Worm (Caenorhabditis elegans) whole organism, L2 larva: Measurements from ENCODE around the gene ZK470.14.
"Not testable (repeated sequence)": the region's sequence is repeated elsewhere in the genome, so short reads cannot be mapped to it uniquely, and the experiment has no call there.

Source experiments
- C34F6.9 ChIP-seq: fragments of 150-350 bp; optimal IDR thresholded peaks from 2 replicates; lab custom pipeline; 2014; ENCODE audit warnings: missing biosample characterization, missing genetic modification characterization
- F13H6.1 ChIP-seq: sonication (generic microtip); optimal IDR thresholded peaks from 2 replicates; lab custom pipeline; 2016; ENCODE audit warnings: missing genetic modification characterization, missing compliant biosample characterization
- ZK546.5 ChIP-seq: sonication (generic microtip); optimal IDR thresholded peaks from 2 replicates; lab custom pipeline; 2017; ENCODE audit warnings: missing biosample characterization, missing genetic modification characterization
- alr-1 ChIP-seq: fragments of 150-350 bp; optimal IDR thresholded peaks from 2 replicates; lab custom pipeline; 2014; ENCODE audit warnings: missing biosample characterization, missing genetic modification characterization
- ama-1 ChIP-seq: fragments of 150-350 bp; optimal IDR thresholded peaks from 2 replicates; lab custom pipeline; 2018; ENCODE audit warnings: inconsistent platforms
- blmp-1 ChIP-seq: sonication (generic microtip); optimal IDR thresholded peaks from 2 replicates; lab custom pipeline; 2017; ENCODE audit warnings: missing genetic modification characterization, mild to moderate bottlenecking, missing compliant biosample characterization, antibody characterized with exemption, moderate library complexity; ENCODE audit not compliant: insufficient read depth
- ceh-82 ChIP-seq: fragments of 150-350 bp; optimal IDR thresholded peaks from 2 replicates; lab custom pipeline; 2014; ENCODE audit warnings: missing biosample characterization, missing genetic modification characterization
- crh-2 ChIP-seq: sonication (generic microtip); optimal IDR thresholded peaks from 2 replicates; lab custom pipeline; 2017; ENCODE audit warnings: missing biosample characterization, missing genetic modification characterization
- dmd-4 ChIP-seq: sonication (generic microtip); optimal IDR thresholded peaks from 2 replicates; lab custom pipeline; 2017; ENCODE audit warnings: missing biosample characterization, missing genetic modification characterization
- elt-1 ChIP-seq: fragments of 150-350 bp; optimal IDR thresholded peaks from 2 replicates; lab custom pipeline; 2014; ENCODE audit warnings: missing biosample characterization, missing genetic modification characterization
- elt-3 ChIP-seq: sonication (generic microtip); optimal IDR thresholded peaks from 2 replicates; lab custom pipeline; 2017; ENCODE audit warnings: missing biosample characterization, missing genetic modification characterization
- gmeb-1 ChIP-seq: fragments of 150-350 bp; optimal IDR thresholded peaks from 2 replicates; lab custom pipeline; 2014; ENCODE audit warnings: missing biosample characterization, missing genetic modification characterization
- lin-13 ChIP-seq: fragments of 150-350 bp; optimal IDR thresholded peaks from 2 replicates; lab custom pipeline; 2014; ENCODE audit warnings: missing biosample characterization, missing genetic modification reagents, missing genetic modification characterization
- lsy-2 ChIP-seq, 2 experiments: fragments of 150-350 bp in 1 of 2; sonication (generic microtip) in 1 of 2; optimal IDR thresholded peaks; 2 replicates each; lab custom pipeline; 2014 to 2017; ENCODE audit warnings: missing biosample characterization in 2 of 2, missing genetic modification characterization in 2 of 2
- mab-5 ChIP-seq: fragments of 150-350 bp; optimal IDR thresholded peaks from 2 replicates; lab custom pipeline; 2014; ENCODE audit warnings: missing biosample characterization, missing genetic modification characterization
- mbf-1 ChIP-seq: sonication (generic microtip); optimal IDR thresholded peaks from 2 replicates; lab custom pipeline; 2017; ENCODE audit warnings: missing biosample characterization, missing genetic modification characterization
- nhr-10 ChIP-seq: sonication (generic microtip); optimal IDR thresholded peaks from 2 replicates; lab custom pipeline; 2017; ENCODE audit warnings: missing biosample characterization, missing genetic modification characterization
- nhr-12 ChIP-seq: fragments of 150-350 bp; optimal IDR thresholded peaks from 2 replicates; lab custom pipeline; 2014; ENCODE audit warnings: missing biosample characterization, missing genetic modification characterization
- nhr-129 ChIP-seq: fragments of 150-350 bp; optimal IDR thresholded peaks from 2 replicates; lab custom pipeline; 2014; ENCODE audit warnings: missing biosample characterization, missing genetic modification characterization
- nhr-21 ChIP-seq: fragments of 150-350 bp; optimal IDR thresholded peaks from 2 replicates; lab custom pipeline; 2014; ENCODE audit warnings: missing biosample characterization, missing genetic modification characterization
- nhr-237 ChIP-seq: fragments of 150-350 bp; optimal IDR thresholded peaks from 2 replicates; lab custom pipeline; 2014; ENCODE audit warnings: missing biosample characterization, missing genetic modification characterization
- nhr-6 ChIP-seq: fragments of 150-350 bp; optimal IDR thresholded peaks from 2 replicates; lab custom pipeline; 2014; ENCODE audit warnings: missing biosample characterization, missing genetic modification characterization
- nhr-77 ChIP-seq: fragments of 150-350 bp; optimal IDR thresholded peaks from 2 replicates; lab custom pipeline; 2014; ENCODE audit warnings: missing biosample characterization, missing genetic modification characterization
- peb-1 ChIP-seq: fragments of 150-350 bp; optimal IDR thresholded peaks from 2 replicates; lab custom pipeline; 2014; ENCODE audit warnings: missing biosample characterization, missing genetic modification characterization
- sma-3 ChIP-seq: sonication (generic microtip); optimal IDR thresholded peaks from 2 replicates; lab custom pipeline; 2016; ENCODE audit warnings: missing genetic modification reagents, missing genetic modification characterization, missing compliant biosample characterization
- sma-9 ChIP-seq, 2 experiments: fragments of 150-350 bp in 1 of 2; sonication (generic microtip) in 1 of 2; optimal IDR thresholded peaks; 2 replicates each; lab custom pipeline; 2014 to 2016; ENCODE audit warnings: missing genetic modification characterization in 2 of 2, mild to moderate bottlenecking in 1 of 2, missing biosample characterization in 1 of 2, missing compliant biosample characterization in 1 of 2, missing genetic modification reagents in 1 of 2, moderate library complexity in 1 of 2
- snpc-4 ChIP-seq: fragments of 150-350 bp; optimal IDR thresholded peaks from 2 replicates; lab custom pipeline; 2014; ENCODE audit warnings: missing biosample characterization, missing genetic modification characterization
- unc-39 ChIP-seq: fragments of 150-350 bp; optimal IDR thresholded peaks from 2 replicates; lab custom pipeline; 2014; ENCODE audit warnings: missing biosample characterization, missing genetic modification characterization
- zag-1 ChIP-seq: fragments of 150-350 bp; optimal IDR thresholded peaks from 2 replicates; lab custom pipeline; 2014; ENCODE audit warnings: missing biosample characterization, missing genetic modification characterization
- ztf-1 ChIP-seq: fragments of 200-800 bp; sonication (Bioruptor generic); conservative IDR thresholded peaks from 2 replicates; pipeline ENCODE4 v1.3.6; 2022; ENCODE audit warnings: missing genetic modification characterization, missing compliant biosample characterization
- ztf-11 ChIP-seq: sonication (generic microtip); optimal IDR thresholded peaks from 2 replicates; lab custom pipeline; 2017; ENCODE audit warnings: missing biosample characterization, missing genetic modification characterization
- ztf-4 ChIP-seq: fragments of 150-350 bp; optimal IDR thresholded peaks from 2 replicates; lab custom pipeline; 2014; ENCODE audit warnings: missing biosample characterization, missing genetic modification characterization

Gene ZK470.14

ce11 chrX:4190537-4191144 is 23.4 kb downstream of the ZK470.14 start, which contains the start of gene vha-12 (continued):
- no peak for TF ChIP-seq unc-39 (tag; lab: Kevin White, UChicago)
- TF ChIP-seq snpc-4 (tag; lab: Kevin White, UChicago), result peak; percentile 66
- TF ChIP-seq crh-2 (tag; lab: Kevin White, UChicago), result peak; percentile 97
- peak; percentile 94 for TF ChIP-seq F13H6.1 (tag; lab: Kevin White, UChicago)
- peak; percentile 71 to 92 for TF ChIP-seq lsy-2 (tag; optimal IDR thresholded peaks at IDR 0.05; lab: Kevin White, UChicago)
- TF ChIP-seq ceh-82 (tag; lab: Kevin White, UChicago), result peak; percentile 68
- peak; percentile 48 for TF ChIP-seq nhr-10
- peak; percentile 91 for TF ChIP-seq nhr-21 (tag; lab: Kevin White, UChicago)
- TF ChIP-seq ztf-1, result no peak
- peak; percentile 71 for TF ChIP-seq nhr-6 (tag; lab: Kevin White, UChicago)
- TF ChIP-seq ama-1 (lab: Kevin White, UChicago), result peak; percentile 64
- TF ChIP-seq peb-1 (tag; lab: Kevin White, UChicago), result no peak
- no peak for TF ChIP-seq ztf-11 (tag; lab: Kevin White, UChicago)

- TF ChIP-seq nhr-12 (tag; lab: Kevin White, UChicago) (no peak), ZK546.5 (no peak)
Measured at ce11 chrX:4192235-4192634, 25.0 kb downstream of the ZK470.14 start.

DNA sequence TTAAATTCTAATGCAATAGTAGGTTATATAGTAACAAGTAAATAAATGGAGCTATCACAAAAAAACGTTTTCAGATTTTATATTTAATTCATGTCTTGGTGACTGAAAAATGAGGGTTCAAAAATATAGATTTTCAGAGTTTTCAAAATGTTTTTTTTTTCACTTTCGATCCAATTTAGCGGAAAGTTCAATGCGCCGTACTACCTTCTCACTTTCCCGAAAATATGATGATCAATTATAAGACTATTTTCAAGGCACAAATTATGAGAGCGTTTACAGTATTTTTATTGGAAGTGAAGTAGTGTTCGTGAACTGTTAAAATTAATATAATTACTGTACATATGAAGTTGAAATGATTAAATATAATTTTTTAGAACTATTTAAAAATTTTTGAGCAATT is 25.8 kb downstream of the ZK470.14 start:
- TF ChIP-seq snpc-4 (tag; lab: Kevin White, UChicago) (no peak), gmeb-1 (peak; percentile 25), nhr-21 (tag; lab: Kevin White, UChicago) (peak; percentile 5), ztf-4 (tag; lab: Kevin White, UChicago) (peak; percentile 20)

DNA sequence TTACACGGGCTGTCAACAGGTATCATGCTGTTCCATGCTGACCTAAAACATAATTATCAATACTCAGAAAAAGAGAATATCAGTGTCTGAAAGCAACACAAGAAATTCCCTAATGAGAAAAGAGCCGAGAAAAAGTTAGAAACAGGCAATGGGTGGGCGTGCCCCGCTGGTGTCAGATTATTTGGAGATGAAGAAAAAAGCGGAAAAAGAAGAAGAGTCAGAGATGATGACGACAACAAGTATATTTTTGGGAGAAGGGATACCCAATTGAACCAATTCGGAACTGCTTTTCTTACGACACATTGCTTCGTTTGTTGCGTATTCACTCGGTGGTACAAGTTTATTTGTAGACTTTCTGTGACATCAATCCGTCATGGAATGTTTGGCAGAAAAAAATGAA is 29.2 kb downstream of the ZK470.14 start, which contains the start of gene F20B6.4:
F20B6.4 (minus strand) TSS at position 101 of the 400 bp plus-strand sequence.
- no peak for TF ChIP-seq dmd-4
- no peak for TF ChIP-seq C34F6.9 (tag; lab: Kevin White, UChicago)
- TF ChIP-seq, all 48 proteins: peak for 0

DNA sequence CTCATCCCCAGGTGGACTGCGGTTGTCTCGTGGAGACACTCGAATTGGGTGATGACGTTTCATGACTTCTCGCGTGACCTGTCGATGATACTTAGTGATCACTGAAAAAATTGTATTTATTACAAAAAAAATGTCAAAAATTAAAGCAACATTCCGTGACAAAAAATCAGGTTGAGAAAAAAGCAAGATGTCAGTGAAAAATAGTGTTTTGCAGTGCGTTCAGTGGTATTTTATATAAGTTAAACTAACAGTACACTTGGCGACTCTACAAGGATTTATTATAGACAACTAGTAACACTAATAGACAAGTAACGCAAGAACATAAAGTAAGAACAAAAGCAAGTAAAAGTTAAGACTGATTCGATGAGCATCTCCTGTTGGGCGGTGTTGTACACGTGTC is 32.6 kb downstream of the ZK470.14 start, which contains the start of gene F20B6.5:
F20B6.5 (minus strand) TSS at position 101 of the 400 bp plus-strand sequence.
- not testable (repeated sequence) for TF ChIP-seq F13H6.1 (tag; lab: Kevin White, UChicago); mab-5; elt-1

- not testable (repeated sequence) for TF ChIP-seq lsy-2 (tag; optimal IDR thresholded peaks at IDR 0.05; lab: Kevin White, UChicago); mbf-1 (tag; lab: Kevin White, UChicago); zag-1 (tag; lab: Kevin White, UChicago)
- TF ChIP-seq, all 48 proteins: peak for 0; not testable (repeated sequence) for 48
Measured at ce11 chrX:4202114-4202513, 34.9 kb downstream of the ZK470.14 start, which contains the start of gene F20B6.6. Gene F20B6.6, minus strand, starts transcription at chrX:4202214.

DNA sequence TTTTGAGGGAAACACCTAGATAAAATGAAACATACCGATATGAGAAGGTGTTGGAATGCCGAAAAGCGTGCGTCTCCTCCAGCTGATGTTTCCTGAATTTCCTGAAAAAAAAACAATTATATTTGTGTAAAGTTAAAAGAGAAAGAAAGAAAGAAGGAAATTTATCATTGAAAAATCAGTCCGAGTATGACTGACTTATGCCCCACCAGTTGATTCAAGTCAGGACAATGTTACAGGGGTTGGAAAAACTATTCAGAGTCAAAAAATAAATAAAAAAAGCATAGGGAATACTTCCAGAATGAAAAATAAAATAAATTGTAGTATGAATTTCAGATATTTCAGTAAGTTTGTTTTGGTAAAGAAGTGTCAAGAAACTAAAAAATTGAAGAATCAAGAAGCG is 40.1 kb downstream of the ZK470.14 start, which contains the start of gene F20B6.9:
F20B6.9 (minus strand) TSS at position 101 of the 400 bp plus-strand sequence.
- not testable (repeated sequence) for TF ChIP-seq nhr-129, nhr-237, elt-3 (tag; lab: Kevin White, UChicago)
- TF ChIP-seq, all 48 proteins: peak for 0; not testable (repeated sequence) for 48

DNA sequence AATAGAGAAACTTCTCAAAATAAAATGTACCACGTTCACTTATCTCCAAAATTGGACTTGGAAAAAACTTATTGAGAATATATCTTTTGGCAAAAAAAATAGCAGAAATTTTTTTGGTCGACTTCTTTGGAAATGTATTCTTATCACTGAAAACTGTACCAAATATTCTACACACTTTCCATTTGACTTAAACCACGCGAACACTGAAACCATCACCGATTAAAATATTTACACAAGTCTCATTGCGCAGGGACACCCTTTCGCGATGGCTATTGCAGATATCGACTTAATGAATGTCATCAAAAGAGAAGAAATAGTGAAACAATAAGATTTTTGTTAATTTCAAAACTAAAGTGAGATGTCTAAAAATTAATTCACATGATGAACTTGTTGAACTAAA is 41.2 kb downstream of the ZK470.14 start:
- TF ChIP-seq alr-1 (no peak), ceh-82 (tag; lab: Kevin White, UChicago) (no peak), lsy-2 (tag; optimal IDR thresholded peaks at IDR 0.05; lab: Kevin White, UChicago) (peak in 1 of 2 experiments; percentile 54), nhr-6 (tag; lab: Kevin White, UChicago) (peak; percentile 73), ZK546.5 (no peak), gmeb-1 (peak; percentile 79), lin-13 (GFP tag; lab: Kevin White, UChicago) (no peak), nhr-129 (tag; lab: Kevin White, UChicago) (peak; percentile 48), C34F6.9 (tag; lab: Kevin White, UChicago) (no peak), sma-3 (peak; percentile 80), F13H6.1 (tag; lab: Kevin White, UChicago) (no peak), snpc-4 (tag; lab: Kevin White, UChicago) (peak; percentile 24), nhr-21 (tag; lab: Kevin White, UChicago) (peak; percentile 60), blmp-1 (tag; lab: Kevin White, UChicago) (no peak), unc-39 (tag; lab: Kevin White, UChicago) (no peak), mbf-1 (tag; lab: Kevin White, UChicago) (peak; percentile 45), peb-1 (tag; lab: Kevin White, UChicago) (no peak), ztf-11 (tag; lab: Kevin White, UChicago) (no peak), nhr-77 (peak; percentile 79), crh-2 (tag; lab: Kevin White, UChicago) (peak; percentile 69), sma-9 (GFP tag; optimal IDR thresholded peaks at IDR 0.05; lab: Kevin White, UChicago) (peak; percentile 75), sma-9 (tag; optimal IDR thresholded peaks at IDR 0.05; lab: Kevin White, UChicago) (no peak)
